Fruit fly (Drosophila melanogaster) whole organism, prepupa: ENCODE data around the gene CSN6.

Experiments used
- Blimp-1 ChIP-seq: fragments of 200-800 bp; sonication (Bioruptor generic); optimal IDR thresholded peaks from 3 replicates; lab custom pipeline; 2017; ENCODE audit warnings: missing biosample characterization, missing genetic modification characterization, mild to moderate bottlenecking, moderate library complexity, missing genetic modification reagents
- CG10631 ChIP-seq: fragments of 200-800 bp; sonication (Bioruptor generic); optimal IDR thresholded peaks from 2 replicates; lab custom pipeline; 2016; ENCODE audit warnings: missing biosample characterization, missing genetic modification characterization
- CG10669 ChIP-seq: fragments of 200-800 bp; sonication (Bioruptor generic); optimal IDR thresholded peaks from 3 replicates; lab custom pipeline; 2018; ENCODE audit warnings: missing biosample characterization, mild to moderate bottlenecking, missing genetic modification characterization, moderate library complexity
- CG11762 ChIP-seq: fragments of 200-800 bp; sonication (Bioruptor generic); optimal IDR thresholded peaks from 3 replicates; lab custom pipeline; 2016; ENCODE audit warnings: missing biosample characterization, missing genetic modification characterization; ENCODE audit not compliant: insufficient read depth
- CG11902 ChIP-seq: fragments of 200-800 bp; sonication (Bioruptor generic); optimal IDR thresholded peaks from 3 replicates; lab custom pipeline; 2016; ENCODE audit warnings: missing biosample characterization, missing genetic modification characterization
- CG15336 ChIP-seq: fragments of 200-800 bp; sonication (Bioruptor generic); IDR thresholded peaks from 2 replicates; pipeline ENCODE4 v1.3.6; 2022; ENCODE audit warnings: missing biosample characterization, missing genetic modification characterization
- CG16779 ChIP-seq: fragments of 200-800 bp; sonication (Bioruptor generic); optimal IDR thresholded peaks from 3 replicates; lab custom pipeline; 2017; ENCODE audit warnings: missing biosample characterization, mild to moderate bottlenecking, missing genetic modification characterization
- CG31627 ChIP-seq: fragments of 200-800 bp; sonication (Bioruptor generic); optimal IDR thresholded peaks from 3 replicates; lab custom pipeline; 2016; ENCODE audit warnings: missing biosample characterization, missing genetic modification characterization
- CG32006 ChIP-seq: fragments of 200-800 bp; sonication (Bioruptor generic); optimal IDR thresholded peaks from 3 replicates; lab custom pipeline; 2017; ENCODE audit warnings: missing biosample characterization, mild to moderate bottlenecking, missing genetic modification characterization
- CG34406 ChIP-seq: fragments of 200-800 bp; sonication (Bioruptor generic); optimal IDR thresholded peaks from 3 replicates; lab custom pipeline; 2016; ENCODE audit warnings: missing biosample characterization, missing genetic modification characterization
- CG3919 ChIP-seq: fragments of 200-800 bp; sonication (Bioruptor generic); optimal IDR thresholded peaks from 3 replicates; lab custom pipeline; 2016; ENCODE audit warnings: missing biosample characterization, missing genetic modification characterization
- CG4318 ChIP-seq: fragments of 200-800 bp; sonication (Bioruptor generic); optimal IDR thresholded peaks from 3 replicates; lab custom pipeline; 2017; ENCODE audit warnings: missing biosample characterization, mild to moderate bottlenecking, missing genetic modification characterization
- CG6163 ChIP-seq: fragments of 200-800 bp; sonication (Bioruptor generic); IDR thresholded peaks from 3 replicates; pipeline ENCODE4 v1.3.6; 2022; ENCODE audit warnings: missing biosample characterization, missing genetic modification characterization
- CG6808 ChIP-seq: fragments of 200-800 bp; sonication (Bioruptor generic); optimal IDR thresholded peaks from 3 replicates; lab custom pipeline; 2017; ENCODE audit warnings: missing biosample characterization, missing genetic modification characterization, mild to moderate bottlenecking, moderate library complexity, missing genetic modification reagents
- CG6854 ChIP-seq: fragments of 200-800 bp; sonication (Bioruptor generic); optimal IDR thresholded peaks from 2 replicates; lab custom pipeline; 2017; ENCODE audit warnings: missing biosample characterization, mild to moderate bottlenecking, missing genetic modification characterization
- CG7368 ChIP-seq: fragments of 200-800 bp; sonication (Bioruptor generic); optimal IDR thresholded peaks from 3 replicates; lab custom pipeline; 2016; ENCODE audit warnings: missing biosample characterization, missing genetic modification characterization
- CG8119 ChIP-seq: fragments of 200-800 bp; sonication (Bioruptor generic); IDR thresholded peaks from 3 replicates; pipeline ENCODE4 v1.3.6; 2022; ENCODE audit warnings: missing biosample characterization, missing genetic modification characterization
- CG8319 ChIP-seq: fragments of 200-800 bp; sonication (Bioruptor generic); optimal IDR thresholded peaks from 3 replicates; lab custom pipeline; 2016; ENCODE audit warnings: missing biosample characterization, missing genetic modification characterization
- CG8632 ChIP-seq: fragments of 200-800 bp; sonication (Bioruptor generic); optimal IDR thresholded peaks from 3 replicates; lab custom pipeline; 2016; ENCODE audit warnings: missing biosample characterization, missing genetic modification characterization
- CG9139 ChIP-seq: fragments of 200-800 bp; sonication (Bioruptor generic); optimal IDR thresholded peaks from 3 replicates; lab custom pipeline; 2017; ENCODE audit warnings: missing biosample characterization, mild to moderate bottlenecking, missing genetic modification characterization
- Eip75B ChIP-seq: fragments of 200-800 bp; sonication (Bioruptor generic); optimal IDR thresholded peaks from 3 replicates; lab custom pipeline; 2016; ENCODE audit warnings: missing biosample characterization, missing genetic modification characterization
- Eip93F ChIP-seq: fragments of 200-800 bp; sonication (Bioruptor generic); optimal IDR thresholded peaks from 2 replicates; lab custom pipeline; 2016; ENCODE audit warnings: missing biosample characterization, mild to moderate bottlenecking, missing genetic modification characterization
- Ets96B ChIP-seq: fragments of 200-800 bp; optimal IDR thresholded peaks from 2 replicates; lab custom pipeline; 2019; ENCODE audit warnings: missing biosample characterization, mild to moderate bottlenecking, missing genetic modification characterization, moderate library complexity
- Gug ChIP-seq: fragments of 200-800 bp; sonication (Bioruptor generic); IDR thresholded peaks from 2 replicates; pipeline ENCODE4 v1.3.6; 2022; ENCODE audit warnings: missing biosample characterization, missing genetic modification characterization
- Hr38 ChIP-seq: sonication (Bioruptor generic); optimal IDR thresholded peaks from 2 replicates; lab custom pipeline; 2016; ENCODE audit warnings: missing biosample characterization, missing genetic modification characterization
- Lpt ChIP-seq: fragments of 200-800 bp; sonication (Bioruptor generic); optimal IDR thresholded peaks from 3 replicates; lab custom pipeline; 2016; ENCODE audit warnings: missing biosample characterization, missing genetic modification characterization
- Met ChIP-seq: fragments of 200-800 bp; sonication (Bioruptor generic); optimal IDR thresholded peaks from 3 replicates; lab custom pipeline; 2016; ENCODE audit warnings: missing biosample characterization, missing genetic modification characterization
- Sox14 ChIP-seq: fragments of 200-800 bp; sonication (Bioruptor generic); optimal IDR thresholded peaks from 3 replicates; lab custom pipeline; 2016; ENCODE audit warnings: missing biosample characterization, missing genetic modification characterization
- Sox15 ChIP-seq: fragments of 200-800 bp; sonication (Bioruptor generic); optimal IDR thresholded peaks from 3 replicates; lab custom pipeline; 2016; ENCODE audit warnings: missing biosample characterization, missing genetic modification characterization
- achi ChIP-seq: fragments of 200-800 bp; sonication (Bioruptor generic); optimal IDR thresholded peaks from 3 replicates; lab custom pipeline; 2016; ENCODE audit warnings: missing biosample characterization, missing genetic modification characterization
- acj6 ChIP-seq: fragments of 200-800 bp; sonication (Bioruptor generic); optimal IDR thresholded peaks from 3 replicates; lab custom pipeline; 2016; ENCODE audit warnings: missing biosample characterization, missing genetic modification characterization
- cyc ChIP-seq: fragments of 200-800 bp; sonication (Bioruptor generic); optimal IDR thresholded peaks from 3 replicates; lab custom pipeline; 2016; ENCODE audit warnings: missing biosample characterization, missing genetic modification characterization
- dac ChIP-seq: fragments of 200-800 bp; sonication (Bioruptor generic); optimal IDR thresholded peaks from 2 replicates; lab custom pipeline; 2017; ENCODE audit warnings: missing biosample characterization, mild to moderate bottlenecking, missing genetic modification characterization
- eg ChIP-seq: fragments of 200-800 bp; sonication (Bioruptor generic); IDR thresholded peaks from 3 replicates; pipeline ENCODE4 v1.3.6; 2022; ENCODE audit warnings: missing biosample characterization, missing genetic modification characterization
- esn ChIP-seq: fragments of 200-800 bp; sonication (Bioruptor generic); optimal IDR thresholded peaks from 2 replicates; lab custom pipeline; 2016; ENCODE audit warnings: missing biosample characterization, mild to moderate bottlenecking, missing genetic modification characterization, moderate library complexity
- fd59A ChIP-seq: fragments of 200-800 bp; sonication (Bioruptor generic); optimal IDR thresholded peaks from 2 replicates; lab custom pipeline; 2017; ENCODE audit warnings: missing biosample characterization, mild to moderate bottlenecking, missing genetic modification characterization, missing genetic modification reagents
- fd85E ChIP-seq: fragments of 200-800 bp; sonication (Bioruptor generic); optimal IDR thresholded peaks from 3 replicates; lab custom pipeline; 2016; ENCODE audit warnings: missing biosample characterization, missing genetic modification characterization
- fkh ChIP-seq: fragments of 200-800 bp; sonication (Bioruptor generic); optimal IDR thresholded peaks from 3 replicates; lab custom pipeline; 2017; ENCODE audit warnings: missing biosample characterization, mild to moderate bottlenecking, missing genetic modification characterization, moderate library complexity
- lz ChIP-seq: fragments of 200-800 bp; sonication (Bioruptor generic); optimal IDR thresholded peaks from 3 replicates; lab custom pipeline; 2016; ENCODE audit warnings: missing biosample characterization, missing genetic modification characterization
- net ChIP-seq: fragments of 200-800 bp; sonication (Bioruptor generic); optimal IDR thresholded peaks from 3 replicates; lab custom pipeline; 2016; ENCODE audit warnings: missing biosample characterization, missing genetic modification characterization
- pdm3 ChIP-seq: fragments of 200-800 bp; sonication (Bioruptor generic); optimal IDR thresholded peaks from 3 replicates; lab custom pipeline; 2016; ENCODE audit warnings: missing biosample characterization, missing genetic modification characterization
- salr ChIP-seq, 2 experiments: fragments of 200-800 bp; sonication (Bioruptor generic); optimal IDR thresholded peaks; 3 replicates each; lab custom pipeline; 2016 to 2018; ENCODE audit warnings: missing biosample characterization in 2 of 2, missing genetic modification characterization in 2 of 2, mild to moderate bottlenecking in 1 of 2
- spab ChIP-seq: fragments of 200-800 bp; sonication (Bioruptor generic); optimal IDR thresholded peaks from 2 replicates; lab custom pipeline; 2017; ENCODE audit warnings: missing biosample characterization, mild to moderate bottlenecking, missing genetic modification characterization, missing genetic modification reagents
- ss ChIP-seq, 2 experiments: fragments of 200-800 bp; sonication (Bioruptor generic); optimal IDR thresholded peaks; 2 replicates in 1 of 2; 3 replicates in 1 of 2; lab custom pipeline; 2017 to 2018; ENCODE audit warnings: mild to moderate bottlenecking in 2 of 2, missing biosample characterization in 2 of 2, missing genetic modification characterization in 2 of 2, moderate library complexity in 1 of 2
- svp ChIP-seq: fragments of 200-800 bp; sonication (Bioruptor generic); peaks from one replicate; lab custom pipeline; 2016; ENCODE audit warnings: missing biosample characterization, missing genetic modification characterization
- topi ChIP-seq: fragments of 200-800 bp; sonication (Bioruptor generic); optimal IDR thresholded peaks from 3 replicates; lab custom pipeline; 2016; ENCODE audit warnings: missing biosample characterization, missing genetic modification characterization
- vri ChIP-seq: fragments of 200-800 bp; sonication (Bioruptor generic); optimal IDR thresholded peaks from 3 replicates; lab custom pipeline; 2016; ENCODE audit warnings: missing biosample characterization, mild to moderate bottlenecking, missing genetic modification characterization

CSN6 gene

dm6 chr3R:22626842-22627392 is 46.3 kb downstream of the CSN6 start (continued):
- peak; percentile 58 for TF ChIP-seq CG34406 (GFP tag; lab: Kevin White, UChicago)
- TF ChIP-seq CG11902 (GFP tag; lab: Kevin White, UChicago): no peak
- peak; percentile 43 for TF ChIP-seq pdm3 (GFP tag; lab: Kevin White, UChicago)
- TF ChIP-seq Met: peak; percentile 45
- peak; percentile 70 for TF ChIP-seq CG32006 (GFP tag; lab: Kevin White, UChicago)
- peak; percentile 88 for TF ChIP-seq Lpt (GFP tag; lab: Kevin White, UChicago)
- no peak for TF ChIP-seq Eip93F (GFP tag; lab: Kevin White, UChicago)
- TF ChIP-seq ss (GFP tag; optimal IDR thresholded peaks at IDR 0.05; lab: Kevin White, UChicago): peak; percentile 96

- TF ChIP-seq CG8319 (GFP tag; lab: Kevin White, UChicago) (no peak), CG10669 (GFP tag; lab: Kevin White, UChicago) (no peak), CG7368 (no peak), vri (GFP tag; lab: Kevin White, UChicago) (peak; percentile 56), CG11762 (no peak), topi (GFP tag; lab: Kevin White, UChicago) (peak; percentile 84), ss (GFP tag; optimal IDR thresholded peaks at IDR 0.05; lab: Kevin White, UChicago) (no peak), CG3919 (GFP tag; lab: Kevin White, UChicago) (peak; percentile 15), Sox14 (GFP tag; lab: Kevin White, UChicago) (peak; percentile 81), CG4318 (GFP tag; lab: Kevin White, UChicago) (no peak), Sox15 (peak; percentile 70), CG9139 (GFP tag; lab: Kevin White, UChicago) (no peak), eg (GFP tag; lab: Robert Waterston, UW) (0 out of 3 replicates have a peak, but pooled peaks have one; percentile 20), svp (GFP tag; lab: Kevin White, UChicago) (peak; percentile 79), CG8119 (GFP tag; lab: Robert Waterston, UW) (no peak; the same call in 2 of the 3 replicates), pdm3 (GFP tag; lab: Kevin White, UChicago) (peak; percentile 76), fkh (GFP tag; lab: Kevin White, UChicago) (no peak), CG6163 (GFP tag; lab: Robert Waterston, UW) (peak; percentile 51; the same call in 1 of the 3 replicates), Eip75B (GFP tag; lab: Kevin White, UChicago) (peak; percentile 44), CG16779 (tag; lab: Kevin White, UChicago) (no peak), CG34406 (GFP tag; lab: Kevin White, UChicago) (peak; percentile 75), fd85E (no peak), cyc (GFP tag; lab: Kevin White, UChicago) (peak; percentile 48), CG32006 (GFP tag; lab: Kevin White, UChicago) (peak; percentile 29), salr (GFP tag; optimal IDR thresholded peaks at IDR 0.05; lab: Kevin White, UChicago) (no peak), achi (peak; percentile 65), Gug (no peak), Ets96B (tag; lab: Kevin White, UChicago) (no peak), CG6854 (GFP tag; lab: Kevin White, UChicago) (no peak), spab (GFP tag; lab: Kevin White, UChicago) (no peak), Eip93F (GFP tag; lab: Kevin White, UChicago) (no peak), esn (GFP tag; lab: Kevin White, UChicago) (peak; percentile 91), CG11902 (GFP tag; lab: Kevin White, UChicago) (peak; percentile 8), lz (GFP tag; lab: Kevin White, UChicago) (peak; percentile 81), net (GFP tag; lab: Kevin White, UChicago) (peak; percentile 44), dac (GFP tag; lab: Kevin White, UChicago) (no peak), CG15336 (GFP tag; lab: Robert Waterston, UW) (peak; percentile 27; the same call in 1 of the 2 replicates), Hr38 (no peak), acj6 (GFP tag; lab: Kevin White, UChicago) (peak; percentile 79), CG8632 (GFP tag; lab: Kevin White, UChicago) (peak; percentile 63), CG6808 (no peak), CG31627 (GFP tag; lab: Kevin White, UChicago) (peak; percentile 95), CG10631 (GFP tag; lab: Kevin White, UChicago) (peak; percentile 36), fd59A (GFP tag; lab: Kevin White, UChicago) (no peak), Blimp-1 (GFP tag; lab: Kevin White, UChicago) (peak; percentile 17)
Observed at dm6 chr3R:22627936-22628513, 47.5 kb downstream of the CSN6 start.
